Worm (Caenorhabditis elegans): ENCODE results near the gene fln-2.
"Not testable (repeated sequence)": the region's sequence is repeated elsewhere in the genome, so short reads cannot be mapped to it uniquely, and the experiment has no call there.

fln-2 gene

ce11 chrX:9451944-9452453, 54.5 kb downstream of the fln-2 start, which contains the start of gene ZK899.2:
TSS of gene ZK899.2 (minus strand) at chrX:9451994.
- peak; percentile 91 for TF ChIP-seq pha-4 (tag; optimal IDR thresholded peaks at IDR 0.05)
- no peak for TF ChIP-seq zag-1 (tag; optimal IDR thresholded peaks at IDR 0.05)

- no peak for TF ChIP-seq zag-1 (tag; optimal IDR thresholded peaks at IDR 0.05)
- peak; percentile 52 for TF ChIP-seq pqm-1 (tag; optimal IDR thresholded peaks at IDR 0.05)
- TF ChIP-seq elt-2 (tag; optimal IDR thresholded peaks at IDR 0.05) = peak; percentile 63
These were observed 55.1 kb downstream of the fln-2 start, which contains the start of gene ZK899.3 for ce11 chrX:9452483-9453198. TSS of gene ZK899.3 (plus strand) at chrX:9453148.

ce11 chrX:9456579-9456978, 59.1 kb downstream of the fln-2 start:
- no peak for TF ChIP-seq fkh-10 (GFP tag; optimal IDR thresholded peaks at IDR 0.05)
- peak; percentile 32 for TF ChIP-seq nhr-25 (tag; optimal IDR thresholded peaks at IDR 0.05)
- TF ChIP-seq zag-1 (tag; optimal IDR thresholded peaks at IDR 0.05) = no peak
- peak; percentile 81 for TF ChIP-seq elt-1 (tag; optimal IDR thresholded peaks at IDR 0.05)

- TF ChIP-seq nhr-11 (tag; optimal IDR thresholded peaks at IDR 0.05) (no peak), elt-1 (tag; optimal IDR thresholded peaks at IDR 0.05) (peak; percentile 61), nhr-23 (tag; optimal IDR thresholded peaks at IDR 0.05) (peak; percentile 9), jun-1 (tag; optimal IDR thresholded peaks at IDR 0.05) (no peak)
These were observed 60.6 kb downstream of the fln-2 start, which contains the start of gene tba-8 for ce11 chrX:9458142-9458541. TSS of gene tba-8 (minus strand) at chrX:9458348.

ce11 chrX:9460834-9461233, 63.3 kb downstream of the fln-2 start, which contains the start of gene ZK899.5:
TSS of gene ZK899.5 (minus strand) at chrX:9460934.
- TF ChIP-seq ceh-16, lin-15B, ceh-28 (tag; optimal IDR thresholded peaks at IDR 0.05): not testable (repeated sequence)

ce11 chrX:9463045-9463444, 65.5 kb downstream of the fln-2 start, which contains the start of gene ZK899.6:
TSS of gene ZK899.6 (plus strand) at chrX:9463345.
- TF ChIP-seq unc-62 (GFP tag; optimal IDR thresholded peaks at IDR 0.05); ceh-28 (tag; optimal IDR thresholded peaks at IDR 0.05); ztf-11 (tag; optimal IDR thresholded peaks at IDR 0.05): not testable (repeated sequence)

ce11 chrX:9465722-9466132, 68.2 kb downstream of the fln-2 start:
- TF ChIP-seq elt-1 (tag; optimal IDR thresholded peaks at IDR 0.05) = peak; percentile 89
- TF ChIP-seq ztf-11 (tag; optimal IDR thresholded peaks at IDR 0.05) = peak; percentile 72
- TF ChIP-seq elt-3 (tag; optimal IDR thresholded peaks at IDR 0.05) = peak; percentile 96 to 98 (median 97)
- TF ChIP-seq fkh-10 (GFP tag; optimal IDR thresholded peaks at IDR 0.05) = peak; percentile 100
- TF ChIP-seq nfya-1 (tag; optimal IDR thresholded peaks at IDR 0.05; ENCODE audit: insufficient read depth) = peak; percentile 98
- TF ChIP-seq fos-1 (tag; optimal IDR thresholded peaks at IDR 0.05) = peak; percentile 97
- peak; percentile 99 for TF ChIP-seq hmg-11 (tag; optimal IDR thresholded peaks at IDR 0.05)
- peak; percentile 75 for TF ChIP-seq unc-39 (tag; optimal IDR thresholded peaks at IDR 0.05)
- peak; percentile 93 for TF ChIP-seq zag-1 (tag; optimal IDR thresholded peaks at IDR 0.05)
- peak; percentile 99 for TF ChIP-seq nhr-43 (tag; optimal IDR thresholded peaks at IDR 0.05; ENCODE audit: poor library complexity, severe bottlenecking)
- TF ChIP-seq nhr-76 (tag; optimal IDR thresholded peaks at IDR 0.05) = peak; percentile 89
- peak; percentile 79 for TF ChIP-seq mdl-1 (tag; optimal IDR thresholded peaks at IDR 0.05)
- peak; percentile 99 for TF ChIP-seq fkh-2 (tag; optimal IDR thresholded peaks at IDR 0.05)
- TF ChIP-seq nhr-11 (tag; optimal IDR thresholded peaks at IDR 0.05) = peak; percentile 98
- TF ChIP-seq elt-2 (tag; optimal IDR thresholded peaks at IDR 0.05) = peak; percentile 90
- peak; percentile 97 for TF ChIP-seq unc-62 (GFP tag; optimal IDR thresholded peaks at IDR 0.05)
- peak; percentile 63 for TF ChIP-seq lin-15B (tag; optimal IDR thresholded peaks at IDR 0.05)
- peak; percentile 88 for TF ChIP-seq daf-12 (tag; optimal IDR thresholded peaks at IDR 0.05)
- peak; percentile 91 for TF ChIP-seq ztf-4 (tag; optimal IDR thresholded peaks at IDR 0.05)
- peak; percentile 99 for TF ChIP-seq tbx-2 (tag; optimal IDR thresholded peaks at IDR 0.05)
- TF ChIP-seq skn-1 (tag; optimal IDR thresholded peaks at IDR 0.05) = peak; percentile 99
- peak; percentile 99 for TF ChIP-seq aly-2 (tag; optimal IDR thresholded peaks at IDR 0.05)
- no peak for TF ChIP-seq ceh-9 (tag; optimal IDR thresholded peaks at IDR 0.05)
- peak; percentile 82 for TF ChIP-seq ceh-16 (tag; optimal IDR thresholded peaks at IDR 0.05)
- peak; percentile 51 for TF ChIP-seq nhr-67 (tag; optimal IDR thresholded peaks at IDR 0.05)
- peak; percentile 75 for TF ChIP-seq ZK546.5 (tag; optimal IDR thresholded peaks at IDR 0.05)
- TF ChIP-seq lsy-12 (tag; optimal IDR thresholded peaks at IDR 0.05) = peak; percentile 97
- peak; percentile 99 for TF ChIP-seq egl-5 (tag; optimal IDR thresholded peaks at IDR 0.05)
- peak; percentile 96 for TF ChIP-seq lin-39 (tag; optimal IDR thresholded peaks at IDR 0.05)
- peak in 1 of 2 experiments; percentile 82 for TF ChIP-seq eor-1 (tag; optimal IDR thresholded peaks at IDR 0.05)
- peak; percentile 98 for TF ChIP-seq nhr-237 (tag; optimal IDR thresholded peaks at IDR 0.05)
